Worm (Caenorhabditis elegans): ENCODE measurements around the gene phf-15.

DNA sequence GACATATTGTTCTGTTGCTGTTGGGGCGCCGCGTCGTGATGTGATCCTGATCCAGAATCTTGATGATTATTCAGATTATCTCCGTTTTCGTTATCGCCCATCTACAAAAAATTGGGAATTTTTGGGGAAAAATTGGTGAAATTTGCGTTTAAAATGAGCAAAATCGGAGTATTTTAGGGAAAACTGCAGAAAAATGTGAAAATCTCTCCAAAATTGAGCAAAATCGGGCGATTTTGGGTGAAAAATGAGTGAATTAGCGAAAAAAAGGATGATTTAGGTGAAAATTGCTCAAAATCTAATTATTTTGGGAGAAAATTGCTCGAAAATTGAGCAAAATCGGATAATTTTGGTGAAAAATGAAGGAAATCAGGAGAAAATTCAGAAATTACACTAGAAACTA is 1.5 kb upstream of the phf-15 start, which contains the start of gene Y53G8AR.9:
- TF ChIP-seq nhr-6 (tag; optimal IDR thresholded peaks at IDR 0.05) (no peak), ceh-82 (tag; optimal IDR thresholded peaks at IDR 0.05) (no peak), elt-3 (tag; optimal IDR thresholded peaks at IDR 0.05) (no peak), skn-1 (tag; optimal IDR thresholded peaks at IDR 0.05) (no peak), aly-2 (tag; optimal IDR thresholded peaks at IDR 0.05) (no peak), ztf-4 (tag; optimal IDR thresholded peaks at IDR 0.05) (no peak), nhr-10 (tag; optimal IDR thresholded peaks at IDR 0.05) (no peak), unc-39 (tag; optimal IDR thresholded peaks at IDR 0.05) (no peak), nhr-23 (tag; optimal IDR thresholded peaks at IDR 0.05) (no peak), zag-1 (tag; optimal IDR thresholded peaks at IDR 0.05) (no peak), unc-62 (GFP tag; optimal IDR thresholded peaks at IDR 0.05) (no peak), ama-1 (optimal IDR thresholded peaks at IDR 0.05) (no peak)

Data from whole organism, L2 larva.